Fruit fly (Drosophila melanogaster): ENCODE measurements around the gene crq.

DNA sequence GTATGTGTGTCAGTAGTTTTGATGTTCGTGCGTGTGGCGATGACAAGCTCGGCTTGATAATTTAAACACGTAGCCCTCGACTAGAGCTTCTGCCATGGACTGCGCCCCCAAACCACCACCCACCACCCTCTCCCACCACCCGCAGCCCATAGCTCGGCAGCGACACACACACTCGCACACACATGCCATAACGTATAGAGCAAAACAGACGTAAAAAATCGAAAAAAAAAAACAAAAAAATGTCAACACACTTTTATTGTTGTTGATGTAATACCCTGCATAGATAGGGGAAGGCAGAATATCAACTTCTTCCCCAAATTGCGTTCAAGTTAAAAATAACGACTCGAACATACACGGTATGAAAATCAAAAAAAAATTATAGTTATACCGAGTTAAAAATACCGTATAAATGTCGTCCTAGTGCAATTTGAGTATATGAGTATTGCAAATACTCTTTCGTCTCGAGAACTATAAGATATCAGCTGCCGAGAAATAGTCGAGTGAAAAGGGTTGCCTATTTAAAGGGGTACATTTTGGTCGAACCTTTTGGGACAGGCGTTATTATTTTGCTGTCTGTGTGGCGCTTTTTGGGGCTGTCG, 17.6 kb upstream of the crq start:
- TF ChIP-seq CG6276 (GFP tag; optimal IDR thresholded peaks at IDR 0.05) (peak; percentile 76), Hr38 (GFP tag; optimal IDR thresholded peaks at IDR 0.05) (no peak), CG34406 (GFP tag; optimal IDR thresholded peaks at IDR 0.05) (peak; percentile 52), Hr39 (GFP tag; optimal IDR thresholded peaks at IDR 0.05) (peak; percentile 71), CG8632 (GFP tag; optimal IDR thresholded peaks at IDR 0.05) (no peak), CG16779 (tag; optimal IDR thresholded peaks at IDR 0.05) (no peak), Ets21C (GFP tag; optimal IDR thresholded peaks at IDR 0.05) (peak; percentile 54), dsx (GFP tag; optimal IDR thresholded peaks at IDR 0.05; ENCODE audit: poor library complexity, severe bottlenecking) (no peak), Ets96B (tag; optimal IDR thresholded peaks at IDR 0.05) (no peak), Gug (GFP tag; IDR thresholded peaks at IDR 0.05) (peak; percentile 20; the same call in 1 of the 2 replicates), CG8119 (GFP tag; IDR thresholded peaks at IDR 0.05) (peak; percentile 59; the same call in 2 of the 3 replicates), OdsH (GFP tag; optimal IDR thresholded peaks at IDR 0.05) (peak; percentile 68), CG7368 (GFP tag; optimal IDR thresholded peaks at IDR 0.05) (no peak)

Data from whole organism, prepupa.